Fruit fly (Drosophila melanogaster): ENCODE measurements around the gene CG8945.

CG8945 gene

dm6 chrX:17087575-17087974, at the start of gene CG8945:
Gene CG8945, minus strand, starts transcription at chrX:17087675.
- TF ChIP-seq CG17801 (GFP tag; optimal IDR thresholded peaks at IDR 0.05; ENCODE audit: partially characterized antibody), result no peak

dm6 chrX:17132685-17133084, 45.2 kb upstream of the CG8945 start:
- no peak for TF ChIP-seq CG17801 (GFP tag; optimal IDR thresholded peaks at IDR 0.05; ENCODE audit: partially characterized antibody)

dm6 chrX:17129733-17130466, 42.4 kb upstream of the CG8945 start:
- peak; percentile 88 for TF ChIP-seq CG17801 (GFP tag; optimal IDR thresholded peaks at IDR 0.05; ENCODE audit: partially characterized antibody)

- TF ChIP-seq CG17801 (GFP tag; optimal IDR thresholded peaks at IDR 0.05; ENCODE audit: partially characterized antibody), result peak; percentile 88
These were observed 37.7 kb upstream of the CG8945 start for dm6 chrX:17125017-17125821.

- no peak for TF ChIP-seq CG17801 (GFP tag; optimal IDR thresholded peaks at IDR 0.05; ENCODE audit: partially characterized antibody)
These were observed 36.2 kb upstream of the CG8945 start for dm6 chrX:17123545-17124203.

dm6 chrX:17122425-17123094, 35.1 kb upstream of the CG8945 start:
- TF ChIP-seq CG17801 (GFP tag; optimal IDR thresholded peaks at IDR 0.05; ENCODE audit: partially characterized antibody), result no peak

- TF ChIP-seq CG17801 (GFP tag; optimal IDR thresholded peaks at IDR 0.05; ENCODE audit: partially characterized antibody), result no peak
These were observed 34.1 kb upstream of the CG8945 start for dm6 chrX:17121600-17121999.

dm6 chrX:17113324-17113723, 25.8 kb upstream of the CG8945 start:
- peak; percentile 64 for TF ChIP-seq CG17801 (GFP tag; optimal IDR thresholded peaks at IDR 0.05; ENCODE audit: partially characterized antibody)

- TF ChIP-seq CG17801 (GFP tag; optimal IDR thresholded peaks at IDR 0.05; ENCODE audit: partially characterized antibody), result no peak
These were observed 24.8 kb upstream of the CG8945 start for dm6 chrX:17111958-17112953.

dm6 chrX:17111274-17111673, 23.8 kb upstream of the CG8945 start:
- no peak for TF ChIP-seq CG17801 (GFP tag; optimal IDR thresholded peaks at IDR 0.05; ENCODE audit: partially characterized antibody)

dm6 chrX:17110556-17111177, 23.2 kb upstream of the CG8945 start:
- TF ChIP-seq CG17801 (GFP tag; optimal IDR thresholded peaks at IDR 0.05; ENCODE audit: partially characterized antibody), result no peak

dm6 chrX:17109673-17110072, 22.2 kb upstream of the CG8945 start:
- TF ChIP-seq CG17801 (GFP tag; optimal IDR thresholded peaks at IDR 0.05; ENCODE audit: partially characterized antibody), result no peak

dm6 chrX:17108000-17108399, 20.5 kb upstream of the CG8945 start:
- no peak for TF ChIP-seq CG17801 (GFP tag; optimal IDR thresholded peaks at IDR 0.05; ENCODE audit: partially characterized antibody)

Data from ovary, adult (tissue).